Worm (Caenorhabditis elegans) whole organism, L3 larva: ENCODE data around the gene srd-39.

Source experiments
- ZK546.5 ChIP-seq: sonication (generic microtip); optimal IDR thresholded peaks from 2 replicates; lab custom pipeline; 2017; ENCODE audit warnings: missing biosample characterization, missing genetic modification characterization
- aly-2 ChIP-seq: fragments of 150-350 bp; optimal IDR thresholded peaks from 2 replicates; lab custom pipeline; 2014; ENCODE audit warnings: missing biosample characterization, missing genetic modification characterization
- ama-1 ChIP-seq: fragments of 150-350 bp; optimal IDR thresholded peaks from 2 replicates; lab custom pipeline; 2018
- ceh-16 ChIP-seq: sonication (generic microtip); optimal IDR thresholded peaks from 2 replicates; lab custom pipeline; 2017; ENCODE audit warnings: missing biosample characterization, missing genetic modification characterization
- daf-12 ChIP-seq: fragments of 150-350 bp; optimal IDR thresholded peaks from 2 replicates; lab custom pipeline; 2014; ENCODE audit warnings: missing biosample characterization, missing genetic modification reagents, missing genetic modification characterization
- egl-27 ChIP-seq: sonication (generic microtip); optimal IDR thresholded peaks from 4 replicates; lab custom pipeline; 2017; ENCODE audit warnings: missing biosample characterization, missing genetic modification reagents, missing genetic modification characterization
- egl-5 ChIP-seq: fragments of 150-350 bp; optimal IDR thresholded peaks from 2 replicates; lab custom pipeline; 2017; ENCODE audit warnings: missing biosample characterization, missing genetic modification reagents, missing genetic modification characterization, inconsistent platforms
- elt-1 ChIP-seq: fragments of 150-350 bp; optimal IDR thresholded peaks from 2 replicates; lab custom pipeline; 2014; ENCODE audit warnings: missing biosample characterization, missing genetic modification characterization
- elt-2 ChIP-seq: sonication (generic microtip); optimal IDR thresholded peaks from 2 replicates; lab custom pipeline; 2016; ENCODE audit warnings: missing genetic modification reagents, mild to moderate bottlenecking, missing genetic modification characterization, missing compliant biosample characterization
- eor-1 ChIP-seq, 2 experiments: fragments of 150-350 bp; optimal IDR thresholded peaks; 2 replicates each; lab custom pipeline; 2014 to 2018; ENCODE audit warnings: missing biosample characterization in 2 of 2, missing genetic modification characterization in 2 of 2
- fkh-10 ChIP-seq: sonication (generic microtip); optimal IDR thresholded peaks from 2 replicates; lab custom pipeline; 2017; ENCODE audit warnings: missing biosample characterization, missing genetic modification reagents, missing genetic modification characterization
- fkh-2 ChIP-seq: fragments of 150-350 bp; optimal IDR thresholded peaks from 2 replicates; lab custom pipeline; 2014; ENCODE audit warnings: missing biosample characterization, missing genetic modification reagents, missing genetic modification characterization
- fos-1 ChIP-seq: fragments of 150-350 bp; optimal IDR thresholded peaks from 2 replicates; lab custom pipeline; 2014; ENCODE audit warnings: missing biosample characterization, missing genetic modification characterization
- hmg-11 ChIP-seq: sonication (generic microtip); optimal IDR thresholded peaks from 2 replicates; lab custom pipeline; 2016; ENCODE audit warnings: missing genetic modification characterization, missing compliant biosample characterization
- jun-1 ChIP-seq: fragments of 150-350 bp; optimal IDR thresholded peaks from 2 replicates; lab custom pipeline; 2014; ENCODE audit warnings: missing biosample characterization, missing genetic modification reagents, missing genetic modification characterization
- lin-15B ChIP-seq: fragments of 150-350 bp; optimal IDR thresholded peaks from 2 replicates; lab custom pipeline; 2014; ENCODE audit warnings: missing biosample characterization, missing genetic modification characterization
- lin-39 ChIP-seq: fragments of 150-350 bp; optimal IDR thresholded peaks from 2 replicates; lab custom pipeline; 2018; ENCODE audit warnings: missing biosample characterization, missing genetic modification reagents, missing genetic modification characterization
- lsy-12 ChIP-seq: sonication (generic microtip); optimal IDR thresholded peaks from 2 replicates; lab custom pipeline; 2016; ENCODE audit warnings: mild to moderate bottlenecking, missing genetic modification characterization, missing compliant biosample characterization
- mdl-1 ChIP-seq: fragments of 150-350 bp; optimal IDR thresholded peaks from 2 replicates; lab custom pipeline; 2014; ENCODE audit warnings: missing biosample characterization, missing genetic modification characterization
- mml-1 ChIP-seq: fragments of 150-350 bp; sonication (generic microtip); optimal IDR thresholded peaks from 3 replicates; lab custom pipeline; 2014; ENCODE audit warnings: missing biosample characterization, missing genetic modification characterization
- nfya-1 ChIP-seq: sonication (generic microtip); optimal IDR thresholded peaks from 2 replicates; lab custom pipeline; 2017; ENCODE audit warnings: missing genetic modification characterization, mild to moderate bottlenecking, missing compliant biosample characterization, antibody characterized with exemption, moderate library complexity; ENCODE audit not compliant: insufficient read depth
- nhr-11 ChIP-seq: fragments of 150-350 bp; optimal IDR thresholded peaks from 2 replicates; lab custom pipeline; 2014; ENCODE audit warnings: missing biosample characterization, missing genetic modification characterization
- nhr-12 ChIP-seq: fragments of 150-350 bp; optimal IDR thresholded peaks from 2 replicates; lab custom pipeline; 2014; ENCODE audit warnings: missing biosample characterization, missing genetic modification characterization
- nhr-23 ChIP-seq: fragments of 150-350 bp; optimal IDR thresholded peaks from 2 replicates; lab custom pipeline; 2014; ENCODE audit warnings: missing biosample characterization, missing genetic modification reagents, missing genetic modification characterization
- nhr-237 ChIP-seq: fragments of 150-350 bp; optimal IDR thresholded peaks from 2 replicates; lab custom pipeline; 2014; ENCODE audit warnings: missing biosample characterization, missing genetic modification characterization
- nhr-25 ChIP-seq: sonication (generic microtip); optimal IDR thresholded peaks from 2 replicates; lab custom pipeline; 2017; ENCODE audit warnings: missing biosample characterization, missing genetic modification characterization
- nhr-28 ChIP-seq: fragments of 150-350 bp; optimal IDR thresholded peaks from 2 replicates; lab custom pipeline; 2014; ENCODE audit warnings: missing biosample characterization, missing genetic modification characterization
- nhr-43 ChIP-seq: sonication (generic microtip); optimal IDR thresholded peaks from 2 replicates; lab custom pipeline; 2016; ENCODE audit warnings: mild to moderate bottlenecking, missing genetic modification characterization, missing compliant biosample characterization; ENCODE audit not compliant: poor library complexity, severe bottlenecking
- nhr-67 ChIP-seq: fragments of 150-350 bp; optimal IDR thresholded peaks from 2 replicates; lab custom pipeline; 2014; ENCODE audit warnings: missing biosample characterization, missing genetic modification characterization
- pha-4 ChIP-seq: fragments of 150-350 bp; optimal IDR thresholded peaks from 2 replicates; lab custom pipeline; 2014; ENCODE audit warnings: missing biosample characterization, missing genetic modification reagents, missing genetic modification characterization
- pqm-1 ChIP-seq: fragments of 150-350 bp; optimal IDR thresholded peaks from 2 replicates; lab custom pipeline; 2017; ENCODE audit warnings: missing biosample characterization, missing genetic modification characterization, inconsistent platforms
- sea-2 ChIP-seq: fragments of 150-350 bp; sonication (generic microtip); optimal IDR thresholded peaks from 4 replicates; lab custom pipeline; 2014; ENCODE audit warnings: missing biosample characterization, missing genetic modification reagents, missing genetic modification characterization
- skn-1 ChIP-seq: fragments of 150-350 bp; optimal IDR thresholded peaks from 2 replicates; lab custom pipeline; 2014; ENCODE audit warnings: missing biosample characterization, missing genetic modification characterization
- snpc-4 ChIP-seq: fragments of 150-350 bp; optimal IDR thresholded peaks from 2 replicates; lab custom pipeline; 2014; ENCODE audit warnings: missing biosample characterization, missing genetic modification characterization
- tbx-2 ChIP-seq: sonication (generic microtip); optimal IDR thresholded peaks from 2 replicates; lab custom pipeline; 2016; ENCODE audit warnings: mild to moderate bottlenecking, missing genetic modification characterization, missing compliant biosample characterization
- unc-39 ChIP-seq: sonication (generic microtip); optimal IDR thresholded peaks from 4 replicates; lab custom pipeline; 2017; ENCODE audit warnings: missing biosample characterization, missing genetic modification characterization
- ztf-11 ChIP-seq: fragments of 150-350 bp; optimal IDR thresholded peaks from 2 replicates; lab custom pipeline; 2014; ENCODE audit warnings: missing biosample characterization, missing genetic modification characterization

The srd-39 gene

DNA sequence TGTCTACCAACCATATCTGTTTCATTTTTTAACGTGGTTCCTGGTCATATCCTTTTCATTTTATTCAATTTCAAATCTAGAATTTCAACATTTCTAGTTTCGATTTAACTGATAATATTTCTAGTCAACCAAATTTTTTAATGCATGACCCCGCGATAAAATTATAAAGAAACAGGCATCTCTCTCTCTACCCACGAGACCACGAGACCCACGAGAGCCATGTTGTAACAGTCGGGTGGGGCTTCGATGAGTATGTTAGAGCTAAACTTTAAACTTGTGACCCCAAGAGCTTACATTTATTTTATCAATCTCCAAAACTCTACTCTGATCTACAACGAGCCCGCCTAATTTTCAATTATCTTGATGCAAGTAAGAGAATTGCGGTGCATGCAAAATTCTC is 17.9 kb upstream of the srd-39 start:
- TF ChIP-seq nhr-11, result no peak
- no peak for TF ChIP-seq ceh-16 (tag; lab: Kevin White, UChicago)
- TF ChIP-seq nhr-43 (tag; lab: Kevin White, UChicago), result no peak
- no peak for TF ChIP-seq lin-15B (tag; lab: Kevin White, UChicago)
- TF ChIP-seq pha-4 (tag; lab: Kevin White, UChicago), result no peak
- peak; percentile 31 for TF ChIP-seq elt-2 (tag; lab: Kevin White, UChicago)
- TF ChIP-seq unc-39 (tag; lab: Kevin White, UChicago), result no peak
- TF ChIP-seq ZK546.5 (tag; lab: Kevin White, UChicago), result no peak

DNA sequence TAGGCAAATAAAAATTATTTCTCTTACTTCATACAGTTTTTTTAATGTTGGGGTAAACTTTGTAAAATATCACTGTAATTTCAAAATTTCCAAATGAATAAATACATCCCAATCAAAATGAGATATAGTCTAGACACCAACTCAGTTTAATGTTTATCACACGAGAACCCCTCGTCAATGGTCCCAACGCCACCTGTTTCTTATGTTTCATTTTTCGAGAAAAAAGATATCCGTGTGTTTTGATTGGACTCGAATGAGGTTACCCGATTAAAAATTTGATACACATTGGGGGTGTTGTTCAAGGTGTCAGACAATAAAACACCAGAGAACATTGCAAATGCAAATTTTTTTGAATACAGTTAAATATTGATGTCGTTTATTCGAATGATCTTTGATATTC is 17.1 kb upstream of the srd-39 start:
- peak; percentile 17 for TF ChIP-seq nfya-1 (tag; lab: Kevin White, UChicago)
- TF ChIP-seq egl-5 (tag; lab: Kevin White, UChicago), result peak; percentile 46
- TF ChIP-seq unc-39 (tag; lab: Kevin White, UChicago), result no peak
- no peak for TF ChIP-seq ztf-11 (tag; lab: Kevin White, UChicago)
- no peak for TF ChIP-seq nhr-28
- TF ChIP-seq, all 47 proteins: peak for 2

DNA sequence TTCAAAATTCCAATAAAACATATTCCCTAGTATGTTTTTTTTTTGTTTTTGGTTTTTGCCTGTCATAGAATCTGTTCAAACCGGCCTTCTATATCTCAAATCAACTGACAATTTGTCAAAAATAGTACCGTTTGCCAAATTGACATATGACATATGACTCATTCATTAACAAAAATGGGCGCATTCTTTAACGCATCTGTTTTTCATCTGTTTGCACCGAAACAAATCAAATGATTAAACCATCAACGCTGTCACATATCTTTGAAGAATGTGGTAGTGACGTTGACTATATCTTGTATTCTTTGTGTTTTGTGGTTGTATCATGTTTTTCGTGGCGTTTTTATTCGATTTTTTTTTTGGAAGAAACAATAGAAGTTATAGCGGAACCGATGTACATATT is 14.7 kb upstream of the srd-39 start:
- TF ChIP-seq elt-1 (tag; lab: Kevin White, UChicago) (no peak), lin-15B (tag; lab: Kevin White, UChicago) (no peak), nhr-67 (tag; lab: Kevin White, UChicago) (no peak), snpc-4 (tag; lab: Kevin White, UChicago) (no peak), nhr-23 (peak; percentile 37), fkh-2 (no peak), fkh-10 (GFP tag; lab: Kevin White, UChicago) (no peak), nhr-11 (no peak), nhr-43 (tag; lab: Kevin White, UChicago) (peak; percentile 8), tbx-2 (tag; lab: Kevin White, UChicago) (no peak), daf-12 (tag; lab: Kevin White, UChicago) (no peak), nhr-12 (no peak), aly-2 (tag; lab: Kevin White, UChicago) (no peak), nhr-237 (tag; lab: Kevin White, UChicago) (no peak), ama-1 (lab: Kevin White, UChicago) (no peak), nhr-25 (peak; percentile 61)

DNA sequence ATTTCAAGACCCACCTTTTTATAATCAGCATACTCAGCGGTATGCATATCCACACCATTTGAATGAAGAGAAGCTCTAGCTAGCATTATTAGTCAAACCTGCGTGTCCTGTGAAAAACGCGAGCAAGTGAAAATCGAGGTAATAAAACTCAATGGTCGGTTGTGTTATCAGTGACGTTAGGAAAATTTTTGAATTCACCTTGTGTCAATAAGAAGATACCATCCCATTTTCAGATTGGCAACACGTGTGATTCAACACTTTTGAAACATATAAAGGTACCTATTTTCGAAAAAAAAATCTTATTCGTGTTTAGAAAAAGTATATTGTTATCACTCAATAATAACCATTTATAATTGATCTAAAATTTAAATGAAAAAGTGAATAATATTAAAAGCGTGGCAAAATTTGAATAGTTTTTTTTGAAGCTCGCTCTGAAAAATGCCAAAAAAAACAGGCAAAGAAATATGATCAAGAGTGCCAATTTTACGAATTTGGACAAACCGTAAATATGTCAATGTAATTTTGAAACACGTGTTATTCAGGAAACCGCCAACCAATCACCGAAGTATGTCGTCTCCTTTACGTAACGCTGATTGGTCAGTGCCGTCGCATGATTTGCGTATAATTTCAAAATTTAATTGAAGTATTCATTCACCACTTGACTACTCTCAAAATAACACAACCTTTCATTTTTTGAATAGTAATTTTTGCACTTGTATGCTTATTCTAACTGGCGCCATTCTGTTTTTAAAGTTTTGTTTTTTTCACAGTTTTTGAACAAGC is 11.4 kb upstream of the srd-39 start, which contains the start of gene F46G10.1:
Gene F46G10.1, minus strand, starts transcription at position 115 of the 783 bp plus-strand sequence.
- TF ChIP-seq unc-39 (tag; lab: Kevin White, UChicago) (no peak), nhr-43 (tag; lab: Kevin White, UChicago) (no peak), nhr-67 (tag; lab: Kevin White, UChicago) (no peak), pqm-1 (tag; lab: Kevin White, UChicago) (peak; percentile 81), elt-1 (tag; lab: Kevin White, UChicago) (no peak), fos-1 (tag; lab: Kevin White, UChicago) (peak; percentile 25), jun-1 (tag; lab: Kevin White, UChicago) (no peak), fkh-10 (GFP tag; lab: Kevin White, UChicago) (no peak), pha-4 (tag; lab: Kevin White, UChicago) (peak; percentile 58), sea-2 (GFP tag; lab: Kevin White, UChicago) (no peak), eor-1 (tag; optimal IDR thresholded peaks at IDR 0.05; lab: Kevin White, UChicago) (no peak), mdl-1 (tag; lab: Kevin White, UChicago) (no peak), hmg-11 (tag; lab: Kevin White, UChicago) (no peak), mml-1 (tag; lab: Kevin White, UChicago) (no peak), lsy-12 (tag; lab: Kevin White, UChicago) (no peak), snpc-4 (tag; lab: Kevin White, UChicago) (no peak), elt-2 (tag; lab: Kevin White, UChicago) (peak; percentile 73), nhr-11 (no peak), egl-27 (tag; lab: Kevin White, UChicago) (no peak), nhr-12 (no peak), skn-1 (tag; lab: Kevin White, UChicago) (no peak), lin-39 (tag; lab: Kevin White, UChicago) (no peak)
